Fruit fly (Drosophila melanogaster): ENCODE data around the gene CG15312.

The CG15312 gene

DNA sequence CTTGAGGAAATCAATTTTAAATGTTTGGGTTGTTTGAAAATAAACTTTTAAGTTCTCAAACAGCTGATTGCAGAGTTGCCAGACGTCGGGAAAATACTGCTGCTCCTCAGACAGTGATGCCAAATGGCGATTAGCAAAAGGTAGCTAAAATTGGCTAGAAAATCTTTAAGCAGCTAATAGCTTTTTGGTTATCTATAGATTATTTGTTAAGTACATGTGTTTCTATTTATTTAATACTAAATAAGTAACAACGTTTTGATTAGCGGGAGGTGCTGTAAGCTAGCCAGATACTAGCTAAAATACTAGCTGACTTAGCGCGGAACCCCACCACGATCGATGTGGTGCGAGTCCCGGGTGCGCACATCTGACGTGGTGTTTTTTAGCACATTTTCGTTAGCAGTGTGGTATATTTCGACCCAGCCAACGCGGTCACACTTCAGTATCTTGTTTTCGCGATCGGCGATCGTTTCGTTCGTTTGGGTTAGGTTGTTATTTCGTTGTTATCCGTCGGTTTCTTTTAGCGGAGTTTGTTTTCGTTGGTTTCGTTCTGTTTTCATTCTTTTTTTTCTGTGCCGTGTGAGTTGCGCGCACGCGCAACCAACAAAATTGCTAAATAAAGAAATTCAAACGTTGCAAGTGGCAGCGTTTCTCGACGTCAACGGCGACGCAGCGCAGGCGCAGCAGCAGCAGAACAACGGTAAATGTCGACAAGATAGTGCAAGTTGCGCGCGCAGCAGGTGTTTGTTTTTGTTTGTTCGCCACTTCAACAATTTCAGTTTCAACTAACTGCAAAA, 15.6 kb upstream of the CG15312 start, which contains the start of the genes Naxe and RhoU (continued):
- TF ChIP-seq HmgD (GFP tag; optimal IDR thresholded peaks at IDR 0.05) (peak; percentile 27), CG8478 (optimal IDR thresholded peaks at IDR 0.05) (no peak), Doc3 (GFP tag; IDR thresholded peaks at IDR 0.05; ENCODE audit: partially characterized antibody) (no peak), C15 (GFP tag; IDR thresholded peaks at IDR 0.05) (no peak), gt (GFP tag; IDR thresholded peaks at IDR 0.05) (no peak), BEAF-32 (GFP tag; optimal IDR thresholded peaks at IDR 0.05) (peak; percentile 58), Eip74EF (GFP tag; optimal IDR thresholded peaks at IDR 0.05) (no peak), zf30C (GFP tag; optimal IDR thresholded peaks at IDR 0.05) (peak; percentile 1), unc-4 (GFP tag; IDR thresholded peaks at IDR 0.05; ENCODE audit: partially characterized antibody) (no peak), CG13775 (GFP tag; optimal IDR thresholded peaks at IDR 0.05) (peak; percentile 12), CG18599 (GFP tag; optimal IDR thresholded peaks at IDR 0.05) (no peak), CG2199 (GFP tag; IDR thresholded peaks at IDR 0.05) (no peak), zen (tag; optimal IDR thresholded peaks at IDR 0.05) (peak; percentile 16), CG12391 (tag; optimal IDR thresholded peaks at IDR 0.05) (peak; percentile 51), CG17361 (GFP tag; IDR thresholded peaks at IDR 0.05) (peak; percentile 45; the same call in 1 of the 3 replicates), CG7786 (GFP tag; optimal IDR thresholded peaks at IDR 0.05) (no peak), CG12942 (GFP tag; optimal IDR thresholded peaks at IDR 0.05) (peak; percentile 27), ind (GFP tag; optimal IDR thresholded peaks at IDR 0.05) (peak; percentile 10), Drgx (GFP tag; IDR thresholded peaks at IDR 0.05) (peak; percentile 23; the same call in 1 of the 2 replicates), nau (GFP tag; optimal IDR thresholded peaks at IDR 0.05) (no peak), fu2 (GFP tag; optimal IDR thresholded peaks at IDR 0.05) (no peak), CG8924 (tag; optimal IDR thresholded peaks at IDR 0.05) (peak; percentile 22), Meics (GFP tag; optimal IDR thresholded peaks at IDR 0.05) (no peak), tup (GFP tag; optimal IDR thresholded peaks at IDR 0.05) (no peak), Stat92E (GFP tag; optimal IDR thresholded peaks at IDR 0.05) (no peak), Ravus (GFP tag; IDR thresholded peaks at IDR 0.05) (no peak), Myb (GFP tag; optimal IDR thresholded peaks at IDR 0.05) (peak; percentile 33), Usf (GFP tag; optimal IDR thresholded peaks at IDR 0.05) (no peak), phol (tag; optimal IDR thresholded peaks at IDR 0.05) (peak; percentile 64), tap (tag; optimal IDR thresholded peaks at IDR 0.05) (no peak), CG17385 (GFP tag; optimal IDR thresholded peaks at IDR 0.05) (peak; percentile 18), tgo (GFP tag; IDR thresholded peaks at IDR 0.05) (peak; percentile 58; the same call in 2 of the 3 replicates), scrt (GFP tag; optimal IDR thresholded peaks at IDR 0.05) (no peak), CG10565 (GFP tag; optimal IDR thresholded peaks at IDR 0.05) (no peak), Jarid2 (GFP tag; optimal IDR thresholded peaks at IDR 0.05) (peak; percentile 96), CG31365 (tag; optimal IDR thresholded peaks at IDR 0.05) (no peak), D19B (GFP tag; optimal IDR thresholded peaks at IDR 0.05) (no peak), CG12769 (tag; optimal IDR thresholded peaks at IDR 0.05) (no peak), nerfin-2 (GFP tag; IDR thresholded peaks at IDR 0.05; ENCODE audit: partially characterized antibody) (no peak), Oli (tag; optimal IDR thresholded peaks at IDR 0.05) (peak; percentile 8), wek (GFP tag; optimal IDR thresholded peaks at IDR 0.05) (no peak), CG7271 (tag; optimal IDR thresholded peaks at IDR 0.05) (no peak), vfl (GFP tag; optimal IDR thresholded peaks at IDR 0.05) (no peak), tll (GFP tag; optimal IDR thresholded peaks at IDR 0.05) (peak in 1 of 2 experiments; percentile 42), CG15479 (GFP tag; optimal IDR thresholded peaks at IDR 0.05) (peak; percentile 87), CG10274 (GFP tag; optimal IDR thresholded peaks at IDR 0.05) (no peak), CG7372 (GFP tag; IDR thresholded peaks at IDR 0.05) (no peak), exex (tag; optimal IDR thresholded peaks at IDR 0.05) (no peak)
